Worm (Caenorhabditis elegans) whole organism, L4/young adult: ENCODE data around the gene F11C7.2.

Experiments used
- W03F9.2 ChIP-seq: fragments of 150-350 bp; optimal IDR thresholded peaks from 2 replicates; lab custom pipeline; 2014; ENCODE audit warnings: missing biosample characterization, missing genetic modification characterization
- him-1 ChIP-seq: sonication (generic microtip); optimal IDR thresholded peaks from 2 replicates; lab custom pipeline; 2016; ENCODE audit warnings: missing genotype, missing genetic modification reagents, missing genetic modification characterization, missing compliant biosample characterization

ce11 chrX:17378996-17379395 is 17.6 kb upstream of the F11C7.2 start:
- TF ChIP-seq him-1 (tag; lab: Kevin White, UChicago) = no peak
- TF ChIP-seq W03F9.2 (tag; lab: Kevin White, UChicago) = no peak
